Fruit fly (Drosophila melanogaster): ENCODE measurements around the gene daed.
A peak's percentile ranks its signal among the peaks of the same experiment; 100 is the strongest.

DNA sequence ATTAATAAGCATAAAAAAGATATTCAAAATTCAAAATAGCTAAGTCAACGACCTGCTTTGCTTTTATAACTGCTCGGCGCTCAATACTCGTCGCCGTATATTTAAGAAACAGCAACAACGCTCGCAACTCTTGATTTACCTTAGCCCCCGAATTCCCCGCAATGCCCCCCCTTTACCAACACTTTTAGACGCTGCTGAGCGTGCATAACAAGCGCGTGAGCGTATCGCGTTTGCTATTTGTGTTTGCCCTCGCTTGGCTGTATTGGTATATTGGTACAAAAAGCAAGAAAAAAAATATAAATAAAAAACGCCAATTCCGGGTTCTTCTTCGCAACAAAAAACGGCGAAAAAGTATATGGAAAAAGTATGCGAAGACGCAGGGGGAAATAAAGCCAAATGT, 50.2 kb downstream of the daed start:
- no peak for TF ChIP-seq Clk (GFP tag; optimal IDR thresholded peaks at IDR 0.05)
- peak; percentile 51 for TF ChIP-seq cic (GFP tag; optimal IDR thresholded peaks at IDR 0.05)
- no peak for TF ChIP-seq CG7045 (GFP tag; optimal IDR thresholded peaks at IDR 0.05)
- peak; percentile 69 for TF ChIP-seq Mnt (GFP tag; optimal IDR thresholded peaks at IDR 0.05)
- peak; percentile 19 for TF ChIP-seq CG7101 (tag; optimal IDR thresholded peaks at IDR 0.05)
- peak; percentile 100 for TF ChIP-seq tj (GFP tag; optimal IDR thresholded peaks at IDR 0.05)
- TF ChIP-seq cnc (optimal IDR thresholded peaks at IDR 0.05): no peak
- TF ChIP-seq CG12768 (GFP tag; optimal IDR thresholded peaks at IDR 0.05): peak; percentile 27
- peak; percentile 56 for TF ChIP-seq CG11617 (GFP tag; optimal IDR thresholded peaks at IDR 0.05)
- no peak for TF ChIP-seq CG33017 (tag; optimal IDR thresholded peaks at IDR 0.05)
- peak; percentile 26 for TF ChIP-seq CG14711 (tag; optimal IDR thresholded peaks at IDR 0.05)
- TF ChIP-seq kay (GFP tag; ENCODE audit: borderline replicate concordance): no peak
- peak; percentile 4 for TF ChIP-seq toe (GFP tag; optimal IDR thresholded peaks at IDR 0.05)

Data from whole organism, adult.